ENCODE assay signal across 3 fruit fly cellular contexts in genomic region chr2L:10756049-10756448, dm6.
TF ChIP-seq lines count a peak whose summit lies in the region.

Gene CG17124, minus strand, starts transcription at chr2L:10756325.

TF ChIP-seq in whole organism, adult, 20 proteins besides CTCF, POLR2A, EP300 and RAD21 (continued from another document):
- no peak for TF ChIP-seq CG1620 (GFP tag; optimal IDR thresholded peaks at IDR 0.05; lab: Kevin White, UChicago)
TF ChIP-seq in whole organism, adult: peak in this region for 10.

TF ChIP-seq in whole organism, embryonic, 481 proteins besides CTCF, POLR2A, EP300 and RAD21 (continued from another document and continues in another):
- TF ChIP-seq CG8290 (GFP tag; optimal IDR thresholded peaks at IDR 0.05; lab: Kevin White, UChicago) = no peak
- peak in 1 of 2 experiments; percentile 76 for TF ChIP-seq CG8290 (tag; optimal IDR thresholded peaks at IDR 0.05; lab: Kevin White, UChicago)
- TF ChIP-seq CG12071 (GFP tag; optimal IDR thresholded peaks at IDR 0.05; lab: Kevin White, UChicago) = peak; percentile 56
- no peak for TF ChIP-seq kay (GFP tag; optimal IDR thresholded peaks at IDR 0.05; lab: Kevin White, UChicago)
- TF ChIP-seq CG6791 (GFP tag; IDR thresholded peaks at IDR 0.05; lab: Robert Waterston, UW; ENCODE audit: partially characterized antibody) = peak; percentile 48; the same call in 2 of the 3 replicates
- TF ChIP-seq CG7987 (GFP tag; optimal IDR thresholded peaks at IDR 0.05; lab: Kevin White, UChicago) = peak; percentile 67
- TF ChIP-seq NK7.1 (GFP tag; optimal IDR thresholded peaks at IDR 0.05; lab: Kevin White, UChicago) = no peak
- TF ChIP-seq lola (GFP tag; optimal IDR thresholded peaks at IDR 0.05; lab: Kevin White, UChicago) = no peak
- TF ChIP-seq bcd (GFP tag; optimal IDR thresholded peaks at IDR 0.05; lab: Kevin White, UChicago) = peak; percentile 18
- peak; percentile 19 for TF ChIP-seq Hand (GFP tag; optimal IDR thresholded peaks at IDR 0.05; lab: Kevin White, UChicago)
- TF ChIP-seq sug (tag; optimal IDR thresholded peaks at IDR 0.05; lab: Kevin White, UChicago) = peak; percentile 15
- TF ChIP-seq dpn (GFP tag; optimal IDR thresholded peaks at IDR 0.05; lab: Kevin White, UChicago) = peak in 1 of 2 experiments; percentile 14
- TF ChIP-seq CG2889 (GFP tag; IDR thresholded peaks at IDR 0.05; lab: Robert Waterston, UW) = no peak
- peak; percentile 34; the same call in 1 of the 2 replicates for TF ChIP-seq CG32532 (GFP tag; IDR thresholded peaks at IDR 0.05; lab: Robert Waterston, UW)
- peak; percentile 5 for TF ChIP-seq CG6813 (GFP tag; optimal IDR thresholded peaks at IDR 0.05; lab: Kevin White, UChicago)
- TF ChIP-seq CG14441 (GFP tag; IDR thresholded peaks at IDR 0.05; lab: Robert Waterston, UW) = no peak
- TF ChIP-seq Awh (GFP tag; IDR thresholded peaks at IDR 0.05; lab: Robert Waterston, UW) = peak; percentile 67
- TF ChIP-seq CG7963 (GFP tag; IDR thresholded peaks at IDR 0.05; lab: Robert Waterston, UW; ENCODE audit: partially characterized antibody) = 0 out of 3 replicates have a peak, but pooled peaks have one; percentile 17
- TF ChIP-seq unpg (GFP tag; optimal IDR thresholded peaks at IDR 0.05; lab: Kevin White, UChicago) = peak; percentile 29
- TF ChIP-seq CG5953 (GFP tag; IDR thresholded peaks at IDR 0.05; lab: Robert Waterston, UW) = 0 out of 2 replicates have a peak, but pooled peaks have one; percentile 51
- TF ChIP-seq onecut (GFP tag; IDR thresholded peaks at IDR 0.05; lab: Robert Waterston, UW) = peak; percentile 59
- no peak for TF ChIP-seq Dfd (GFP tag; optimal IDR thresholded peaks at IDR 0.05; lab: Kevin White, UChicago)
- TF ChIP-seq CG13624 (GFP tag; optimal IDR thresholded peaks at IDR 0.05; lab: Kevin White, UChicago) = peak; percentile 4
- TF ChIP-seq CG11504 (tag; optimal IDR thresholded peaks at IDR 0.05; lab: Kevin White, UChicago) = peak; percentile 25
- no peak for TF ChIP-seq Camta (GFP tag; optimal IDR thresholded peaks at IDR 0.05; lab: Kevin White, UChicago)
- TF ChIP-seq CrebB (tag; optimal IDR thresholded peaks at IDR 0.05; lab: Kevin White, UChicago) = peak; percentile 30
- TF ChIP-seq inv (GFP tag; IDR thresholded peaks at IDR 0.05; lab: Robert Waterston, UW; ENCODE audit: partially characterized antibody) = no peak
- peak; percentile 44 for TF ChIP-seq oc (tag; optimal IDR thresholded peaks at IDR 0.05; lab: Kevin White, UChicago)
- no peak for TF ChIP-seq Aef1 (GFP tag; IDR thresholded peaks at IDR 0.05; lab: Robert Waterston, UW)
- no peak for TF ChIP-seq danr (GFP tag; IDR thresholded peaks at IDR 0.05; lab: Robert Waterston, UW)
- TF ChIP-seq Bdp1 (GFP tag; optimal IDR thresholded peaks at IDR 0.05; lab: Kevin White, UChicago) = no peak
- no peak for TF ChIP-seq pb (GFP tag; optimal IDR thresholded peaks at IDR 0.05; lab: Kevin White, UChicago)
- TF ChIP-seq org-1 (GFP tag; optimal IDR thresholded peaks at IDR 0.05; lab: Kevin White, UChicago) = peak; percentile 4
- peak; percentile 81 for TF ChIP-seq CG13894 (tag; optimal IDR thresholded peaks at IDR 0.05; lab: Kevin White, UChicago)
- 0 out of 2 replicates have a peak, but pooled peaks have one; percentile 29 for TF ChIP-seq wdn (GFP tag; IDR thresholded peaks at IDR 0.05; lab: Robert Waterston, UW)
- TF ChIP-seq CG13287 (GFP tag; IDR thresholded peaks at IDR 0.05; lab: Robert Waterston, UW; ENCODE audit: partially characterized antibody) = peak; percentile 55; the same call in 1 of the 2 replicates
- TF ChIP-seq ERR (GFP tag; optimal IDR thresholded peaks at IDR 0.05; lab: Kevin White, UChicago) = peak; percentile 12
- no peak for TF ChIP-seq CG7357 (GFP tag; IDR thresholded peaks at IDR 0.05; lab: Robert Waterston, UW)
- TF ChIP-seq dmrt99B (tag; optimal IDR thresholded peaks at IDR 0.05; lab: Kevin White, UChicago) = peak; percentile 46
- TF ChIP-seq CG1792 (GFP tag; optimal IDR thresholded peaks at IDR 0.05; lab: Kevin White, UChicago) = peak; percentile 10
- TF ChIP-seq CG13424 (tag; optimal IDR thresholded peaks at IDR 0.05; lab: Kevin White, UChicago) = no peak
- peak; percentile 49 for TF ChIP-seq CG8924 (tag; optimal IDR thresholded peaks at IDR 0.05; lab: Kevin White, UChicago)
- peak; percentile 1 for TF ChIP-seq Sry-δ (GFP tag; optimal IDR thresholded peaks at IDR 0.05; lab: Kevin White, UChicago)
- peak; percentile 70 for TF ChIP-seq gro (GFP tag; optimal IDR thresholded peaks at IDR 0.05; lab: Kevin White, UChicago)
- peak; percentile 9 for TF ChIP-seq CG11398 (GFP tag; optimal IDR thresholded peaks at IDR 0.05; lab: Kevin White, UChicago)
- TF ChIP-seq rib (GFP tag; IDR thresholded peaks at IDR 0.05; lab: Robert Waterston, UW) = peak; percentile 55; the same call in 1 of the 2 replicates
- 0 out of 3 replicates have a peak, but pooled peaks have one; percentile 15 for TF ChIP-seq dysf (GFP tag; IDR thresholded peaks at IDR 0.05; lab: Robert Waterston, UW)
- TF ChIP-seq CG18599 (GFP tag; optimal IDR thresholded peaks at IDR 0.05; lab: Kevin White, UChicago) = peak; percentile 51
- peak; percentile 49; the same call in 1 of the 2 replicates for TF ChIP-seq tna (GFP tag; IDR thresholded peaks at IDR 0.05; lab: Robert Waterston, UW; ENCODE audit: partially characterized antibody)
- TF ChIP-seq Jarid2 (GFP tag; optimal IDR thresholded peaks at IDR 0.05; lab: Kevin White, UChicago) = peak; percentile 97
- TF ChIP-seq Blimp-1 (GFP tag; optimal IDR thresholded peaks at IDR 0.05; lab: Kevin White, UChicago) = peak; percentile 9
- peak; percentile 55; the same call in 1 of the 2 replicates for TF ChIP-seq bbx (GFP tag; IDR thresholded peaks at IDR 0.05; lab: Robert Waterston, UW; ENCODE audit: partially characterized antibody)
- TF ChIP-seq CG12219 (GFP tag; optimal IDR thresholded peaks at IDR 0.05; lab: Kevin White, UChicago) = peak; percentile 23
- TF ChIP-seq CG10543 (GFP tag; optimal IDR thresholded peaks at IDR 0.05; lab: Kevin White, UChicago) = peak; percentile 74
- peak; percentile 54 for TF ChIP-seq nau (GFP tag; optimal IDR thresholded peaks at IDR 0.05; lab: Kevin White, UChicago)
- TF ChIP-seq Rfx (GFP tag; IDR thresholded peaks at IDR 0.05; lab: Robert Waterston, UW) = peak; percentile 51; the same call in 1 of the 2 replicates
- peak; percentile 24 for TF ChIP-seq CG13296 (GFP tag; optimal IDR thresholded peaks at IDR 0.05; lab: Kevin White, UChicago)
- peak; percentile 57 for TF ChIP-seq CG34376 (GFP tag; optimal IDR thresholded peaks at IDR 0.05; lab: Kevin White, UChicago)
- 0 out of 2 replicates have a peak, but pooled peaks have one; percentile 30 for TF ChIP-seq CG11247 (GFP tag; IDR thresholded peaks at IDR 0.05; lab: Robert Waterston, UW)
- peak; percentile 71; the same call in 1 of the 2 replicates for TF ChIP-seq vvl (GFP tag; IDR thresholded peaks at IDR 0.05; lab: Robert Waterston, UW)

TF ChIP-seq in whole organism, prepupa, 60 proteins besides CTCF, POLR2A, EP300 and RAD21 (continued from another document):
- peak; percentile 54 for TF ChIP-seq svp (GFP tag; lab: Kevin White, UChicago)
- TF ChIP-seq CG11762 (GFP tag; optimal IDR thresholded peaks at IDR 0.05; lab: Kevin White, UChicago; ENCODE audit: insufficient read depth) = no peak
- no peak for TF ChIP-seq vri (GFP tag; optimal IDR thresholded peaks at IDR 0.05; lab: Kevin White, UChicago)
- TF ChIP-seq Sox102F (GFP tag; optimal IDR thresholded peaks at IDR 0.05; lab: Kevin White, UChicago) = no peak
- TF ChIP-seq Smox (GFP tag; optimal IDR thresholded peaks at IDR 0.05; lab: Kevin White, UChicago) = no peak
- TF ChIP-seq pdm3 (GFP tag; optimal IDR thresholded peaks at IDR 0.05; lab: Kevin White, UChicago) = no peak
- TF ChIP-seq CG16779 (tag; optimal IDR thresholded peaks at IDR 0.05; lab: Kevin White, UChicago) = peak; percentile 57
- TF ChIP-seq CG3032 (tag; optimal IDR thresholded peaks at IDR 0.05; lab: Kevin White, UChicago) = no peak
- peak; percentile 77 for TF ChIP-seq Eip78C (GFP tag; lab: Kevin White, UChicago)
- no peak for TF ChIP-seq CG6792 (GFP tag; optimal IDR thresholded peaks at IDR 0.05; lab: Kevin White, UChicago)
- peak; percentile 66 for TF ChIP-seq dsx (GFP tag; optimal IDR thresholded peaks at IDR 0.05; lab: Kevin White, UChicago; ENCODE audit: poor library complexity, severe bottlenecking)
- TF ChIP-seq cyc (GFP tag; optimal IDR thresholded peaks at IDR 0.05; lab: Kevin White, UChicago) = no peak
- peak; percentile 91 for TF ChIP-seq fkh (GFP tag; optimal IDR thresholded peaks at IDR 0.05; lab: Kevin White, UChicago)
- no peak for TF ChIP-seq CG4318 (GFP tag; optimal IDR thresholded peaks at IDR 0.05; lab: Kevin White, UChicago)
- TF ChIP-seq Sox14 (GFP tag; optimal IDR thresholded peaks at IDR 0.05; lab: Kevin White, UChicago) = peak; percentile 17
- TF ChIP-seq dac (GFP tag; optimal IDR thresholded peaks at IDR 0.05; lab: Kevin White, UChicago) = no peak
- TF ChIP-seq Ets96B (tag; optimal IDR thresholded peaks at IDR 0.05; lab: Kevin White, UChicago) = peak; percentile 6
- TF ChIP-seq CG11902 (GFP tag; optimal IDR thresholded peaks at IDR 0.05; lab: Kevin White, UChicago) = no peak
- peak; percentile 27 for TF ChIP-seq achi (GFP tag; optimal IDR thresholded peaks at IDR 0.05; lab: Kevin White, UChicago)
- peak; percentile 48 to 68 for TF ChIP-seq ss (GFP tag; optimal IDR thresholded peaks at IDR 0.05; lab: Kevin White, UChicago)
- 0 out of 2 replicates have a peak, but pooled peaks have one; percentile 32 for TF ChIP-seq CG15336 (GFP tag; IDR thresholded peaks at IDR 0.05; lab: Robert Waterston, UW)
- no peak for TF ChIP-seq CG11294 (GFP tag; IDR thresholded peaks at IDR 0.05; lab: Robert Waterston, UW)
- TF ChIP-seq Eip75B (GFP tag; optimal IDR thresholded peaks at IDR 0.05; lab: Kevin White, UChicago) = peak; percentile 21
- TF ChIP-seq acj6 (GFP tag; optimal IDR thresholded peaks at IDR 0.05; lab: Kevin White, UChicago) = no peak
- TF ChIP-seq net (GFP tag; optimal IDR thresholded peaks at IDR 0.05; lab: Kevin White, UChicago) = peak; percentile 61
- TF ChIP-seq Hr4 (GFP tag; optimal IDR thresholded peaks at IDR 0.05; lab: Kevin White, UChicago) = no peak
- TF ChIP-seq spab (GFP tag; optimal IDR thresholded peaks at IDR 0.05; lab: Kevin White, UChicago) = no peak
- peak; percentile 48 for TF ChIP-seq CG6854 (GFP tag; optimal IDR thresholded peaks at IDR 0.05; lab: Kevin White, UChicago)
- TF ChIP-seq CG6808 (GFP tag; optimal IDR thresholded peaks at IDR 0.05; lab: Kevin White, UChicago) = peak; percentile 20
- TF ChIP-seq Hr38 (GFP tag; optimal IDR thresholded peaks at IDR 0.05; lab: Kevin White, UChicago) = no peak
- TF ChIP-seq topi (GFP tag; optimal IDR thresholded peaks at IDR 0.05; lab: Kevin White, UChicago) = no peak
- peak; percentile 29 for TF ChIP-seq CG6276 (GFP tag; optimal IDR thresholded peaks at IDR 0.05; lab: Kevin White, UChicago)
- no peak for TF ChIP-seq fd59A (GFP tag; optimal IDR thresholded peaks at IDR 0.05; lab: Kevin White, UChicago)
- no peak for TF ChIP-seq CG32006 (GFP tag; optimal IDR thresholded peaks at IDR 0.05; lab: Kevin White, UChicago)
- no peak for TF ChIP-seq Lpt (GFP tag; optimal IDR thresholded peaks at IDR 0.05; lab: Kevin White, UChicago)
